Fruit fly (Drosophila melanogaster) whole organism, embryonic: Measurements from ENCODE around the gene brv3.

Source experiments
- Adf1 ChIP-seq: fragments of 200-800 bp; sonication (Bioruptor generic); IDR thresholded peaks from 2 replicates; pipeline ENCODE4 v1.3.6; 2022; ENCODE audit warnings: missing biosample characterization, missing genetic modification characterization
- Atf-2 ChIP-seq: fragments of 200-800 bp; sonication (Bioruptor generic); optimal IDR thresholded peaks from 2 replicates; lab custom pipeline; 2016; ENCODE audit warnings: missing biosample characterization, missing genetic modification characterization
- BEAF-32 ChIP-seq: fragments of 200-800 bp; sonication (Bioruptor generic); optimal IDR thresholded peaks from 3 replicates; lab custom pipeline; 2017; ENCODE audit warnings: missing biosample characterization, missing genetic modification characterization, mild to moderate bottlenecking, moderate library complexity, missing genetic modification reagents
- CG10654 ChIP-seq: fragments of 200-800 bp; sonication (Bioruptor generic); optimal IDR thresholded peaks from 2 replicates; lab custom pipeline; 2016; ENCODE audit warnings: missing biosample characterization, missing genetic modification characterization
- CG11723 ChIP-seq: fragments of 200-800 bp; sonication (Bioruptor generic); optimal IDR thresholded peaks from 2 replicates; lab custom pipeline; 2017; ENCODE audit warnings: missing biosample characterization, mild to moderate bottlenecking, missing genetic modification characterization
- CG13287 ChIP-seq: fragments of 200-800 bp; sonication (Bioruptor generic); IDR thresholded peaks from 2 replicates; pipeline ENCODE4 v1.3.6; 2022; ENCODE audit warnings: missing biosample characterization, missing genetic modification characterization; ENCODE audit not compliant: partially characterized antibody
- CG14710 ChIP-seq: fragments of 200-800 bp; sonication (Bioruptor generic); optimal IDR thresholded peaks from 3 replicates; lab custom pipeline; 2019; ENCODE audit warnings: missing biosample characterization, mild to moderate bottlenecking, missing genetic modification characterization, moderate library complexity
- CG16813 ChIP-seq: fragments of 200-800 bp; sonication (Bioruptor generic); IDR thresholded peaks from 3 replicates; pipeline ENCODE4 v1.3.6; 2022; ENCODE audit warnings: missing biosample characterization, missing genetic modification characterization; ENCODE audit not compliant: partially characterized antibody
- CG17568 ChIP-seq: fragments of 200-800 bp; sonication (Bioruptor generic); optimal IDR thresholded peaks from 2 replicates; lab custom pipeline; 2018; ENCODE audit warnings: missing biosample characterization, mild to moderate bottlenecking, missing genetic modification characterization, moderate library complexity
- CG17802 ChIP-seq: fragments of 200-800 bp; sonication (Bioruptor generic); optimal IDR thresholded peaks from 2 replicates; lab custom pipeline; 2018; ENCODE audit warnings: missing biosample characterization, mild to moderate bottlenecking, missing genetic modification characterization, moderate library complexity
- CG2116 ChIP-seq: fragments of 200-800 bp; sonication (Bioruptor generic); optimal IDR thresholded peaks from 3 replicates; lab custom pipeline; 2018; ENCODE audit warnings: missing biosample characterization, mild to moderate bottlenecking, missing genetic modification characterization
- CG32532 ChIP-seq: fragments of 200-800 bp; sonication (Bioruptor generic); IDR thresholded peaks from 2 replicates; pipeline ENCODE4 v1.3.6; 2022; ENCODE audit warnings: missing biosample characterization, missing genetic modification characterization
- Camta ChIP-seq: fragments of 200-800 bp; sonication (Bioruptor generic); optimal IDR thresholded peaks from 2 replicates; lab custom pipeline; 2016; ENCODE audit warnings: missing biosample characterization, missing genetic modification characterization
- Dref ChIP-seq: fragments of 200-800 bp; sonication (Bioruptor generic); IDR thresholded peaks from 2 replicates; pipeline ENCODE4 v1.3.6; 2022; ENCODE audit warnings: missing biosample characterization, missing genetic modification characterization
- Ets65A ChIP-seq: fragments of 200-800 bp; sonication (Bioruptor generic); peaks from one replicate; lab custom pipeline; 2016; ENCODE audit warnings: missing biosample characterization, missing genetic modification characterization
- Fer1 ChIP-seq: fragments of 200-800 bp; sonication (Bioruptor generic); optimal IDR thresholded peaks from 2 replicates; lab custom pipeline; 2017; ENCODE audit warnings: missing biosample characterization, mild to moderate bottlenecking, missing genetic modification characterization
- HmgZ ChIP-seq: fragments of 200-800 bp; sonication (Bioruptor generic); optimal IDR thresholded peaks from 2 replicates; lab custom pipeline; 2018; ENCODE audit warnings: missing biosample characterization, mild to moderate bottlenecking, missing genetic modification characterization
- Hr51 ChIP-seq, 2 experiments: fragments of 200-800 bp; sonication (Bioruptor generic); optimal IDR thresholded peaks; 2 replicates in 1 of 2; 3 replicates in 1 of 2; lab custom pipeline; 2016 to 2018; ENCODE audit warnings: missing biosample characterization in 2 of 2, missing genetic modification characterization in 2 of 2, mild to moderate bottlenecking in 1 of 2, moderate library complexity in 1 of 2
- Lim3 ChIP-seq: fragments of 200-800 bp; sonication (Bioruptor generic); IDR thresholded peaks from 2 replicates; pipeline ENCODE4 v1.3.6; 2022; ENCODE audit warnings: missing biosample characterization, missing genetic modification characterization
- Mes4 ChIP-seq: fragments of 200-800 bp; sonication (Bioruptor generic); optimal IDR thresholded peaks from 2 replicates; lab custom pipeline; 2016; ENCODE audit warnings: missing biosample characterization, missing genetic modification characterization
- NC2β ChIP-seq: fragments of 200-800 bp; sonication (Bioruptor generic); optimal IDR thresholded peaks from 2 replicates; lab custom pipeline; 2016; ENCODE audit warnings: missing biosample characterization, missing genetic modification characterization
- Ravus ChIP-seq: fragments of 200-800 bp; sonication (Bioruptor generic); IDR thresholded peaks from 2 replicates; pipeline ENCODE4 v1.3.6; 2022; ENCODE audit warnings: missing biosample characterization, missing genetic modification characterization
- Scr ChIP-seq: fragments of 200-800 bp; sonication (Bioruptor generic); IDR thresholded peaks from 2 replicates; pipeline ENCODE4 v1.3.6; 2022; ENCODE audit warnings: missing biosample characterization, missing genetic modification characterization; ENCODE audit not compliant: partially characterized antibody
- Sin3A ChIP-seq: fragments of >200 bp; optimal IDR thresholded peaks from 2 replicates; lab custom pipeline; 2018
- Sry-δ ChIP-seq: fragments of 200-800 bp; sonication (Bioruptor generic); optimal IDR thresholded peaks from 2 replicates; lab custom pipeline; 2016; ENCODE audit warnings: missing biosample characterization, missing genetic modification characterization
- Trl ChIP-seq, 3 experiments: fragments of >200 bp in 2 of 3; fragments of 200-800 bp in 1 of 3; sonication (Bioruptor generic) in 1 of 3; optimal IDR thresholded peaks; 2 replicates in 1 of 3; 3 replicates in 2 of 3; lab custom pipeline; 2016 to 2017; ENCODE audit warnings: missing biosample characterization in 1 of 3, missing genetic modification characterization in 1 of 3
- Xbp1 ChIP-seq: fragments of 200-800 bp; sonication (Bioruptor generic); optimal IDR thresholded peaks from 3 replicates; lab custom pipeline; 2016; ENCODE audit warnings: missing biosample characterization, mild to moderate bottlenecking, missing genetic modification characterization
- amos ChIP-seq: fragments of 200-800 bp; sonication (Bioruptor generic); IDR thresholded peaks from 2 replicates; pipeline ENCODE4 v1.3.6; 2022; ENCODE audit warnings: missing biosample characterization, missing genetic modification characterization; ENCODE audit not compliant: partially characterized antibody
- cad ChIP-seq: fragments of >200 bp; optimal IDR thresholded peaks from 2 replicates; lab custom pipeline; 2017; ENCODE audit warnings: missing biosample characterization, missing genetic modification characterization
- chinmo ChIP-seq: fragments of 200-800 bp; sonication (Bioruptor generic); IDR thresholded peaks from 4 replicates; pipeline ENCODE4 v1.3.6; 2022; ENCODE audit warnings: missing biosample characterization, missing genetic modification characterization; ENCODE audit not compliant: partially characterized antibody
- chn ChIP-seq: fragments of 200-800 bp; sonication (Bioruptor generic); optimal IDR thresholded peaks from 2 replicates; lab custom pipeline; 2016; ENCODE audit warnings: missing biosample characterization, missing genetic modification characterization
- crp ChIP-seq, 2 experiments: fragments of 200-800 bp; sonication (Bioruptor generic); optimal IDR thresholded peaks; 2 replicates in 1 of 2; 3 replicates in 1 of 2; lab custom pipeline; 2017; ENCODE audit warnings: missing biosample characterization in 2 of 2, missing genetic modification characterization in 2 of 2, mild to moderate bottlenecking in 1 of 2, moderate library complexity in 1 of 2
- dan ChIP-seq: fragments of 200-800 bp; sonication (Bioruptor generic); IDR thresholded peaks from 2 replicates; pipeline ENCODE4 v1.3.6; 2022; ENCODE audit warnings: missing biosample characterization, missing genetic modification characterization
- dmrt99B ChIP-seq: fragments of 200-800 bp; sonication (Bioruptor generic); optimal IDR thresholded peaks from 2 replicates; lab custom pipeline; 2018; ENCODE audit warnings: missing biosample characterization, mild to moderate bottlenecking, missing genetic modification characterization, moderate library complexity
- en ChIP-seq: fragments of 200-800 bp; sonication (Bioruptor generic); optimal IDR thresholded peaks from 2 replicates; lab custom pipeline; 2016; ENCODE audit warnings: missing biosample characterization, missing genetic modification characterization
- ewg ChIP-seq: fragments of 200-800 bp; sonication (Bioruptor generic); optimal IDR thresholded peaks from 3 replicates; lab custom pipeline; 2017; ENCODE audit warnings: mild to moderate bottlenecking, missing biosample characterization, missing genetic modification reagents, missing genetic modification characterization
- eyg ChIP-seq: fragments of 200-800 bp; sonication (Bioruptor generic); optimal IDR thresholded peaks from 3 replicates; lab custom pipeline; 2016; ENCODE audit warnings: missing biosample characterization, missing genetic modification characterization
- gsb-n ChIP-seq: fragments of 200-800 bp; sonication (Bioruptor generic); optimal IDR thresholded peaks from 3 replicates; lab custom pipeline; 2018; ENCODE audit warnings: missing biosample characterization, mild to moderate bottlenecking, missing genetic modification characterization
- kay ChIP-seq: fragments of 200-800 bp; sonication (Bioruptor generic); optimal IDR thresholded peaks from 2 replicates; lab custom pipeline; 2016; ENCODE audit warnings: missing biosample characterization, missing genetic modification characterization
- ken ChIP-seq: fragments of 200-800 bp; sonication (Bioruptor generic); IDR thresholded peaks from 3 replicates; pipeline ENCODE4 v1.3.6; 2022; ENCODE audit warnings: missing biosample characterization, missing genetic modification characterization
- knrl ChIP-seq: fragments of 200-800 bp; sonication (Bioruptor generic); IDR thresholded peaks from 3 replicates; pipeline ENCODE4 v1.3.6; 2022; ENCODE audit warnings: missing biosample characterization, missing genetic modification characterization; ENCODE audit not compliant: partially characterized antibody
- mam ChIP-seq: fragments of 200-800 bp; sonication (Bioruptor generic); optimal IDR thresholded peaks from 3 replicates; lab custom pipeline; 2016; ENCODE audit warnings: missing biosample characterization, missing genetic modification characterization
- onecut ChIP-seq: fragments of 200-800 bp; sonication (Bioruptor generic); IDR thresholded peaks from 2 replicates; pipeline ENCODE4 v1.3.6; 2022; ENCODE audit warnings: missing biosample characterization, missing genetic modification characterization
- otp ChIP-seq: fragments of 200-800 bp; sonication (Bioruptor generic); IDR thresholded peaks from 3 replicates; pipeline ENCODE4, ENCODE4 v1.3.6; 2022; ENCODE audit warnings: missing biosample characterization, missing genetic modification characterization
- row ChIP-seq: fragments of 200-800 bp; sonication (Bioruptor generic); IDR thresholded peaks from 3 replicates; pipeline ENCODE4 v1.3.6; 2022; ENCODE audit warnings: missing biosample characterization, missing genetic modification characterization
- sob ChIP-seq: fragments of 200-800 bp; sonication (Bioruptor generic); IDR thresholded peaks from 2 replicates; pipeline ENCODE4 v1.3.6; 2022; ENCODE audit warnings: missing biosample characterization, missing genetic modification characterization
- stc ChIP-seq: fragments of 200-800 bp; sonication (Bioruptor generic); IDR thresholded peaks from 2 replicates; pipeline ENCODE4 v1.3.6; 2022; ENCODE audit warnings: missing biosample characterization, missing genetic modification characterization
- tll ChIP-seq, 2 experiments: fragments of 200-800 bp in 1 of 2; fragments of >200 bp in 1 of 2; sonication (Bioruptor generic) in 1 of 2; optimal IDR thresholded peaks; 2 replicates each; lab custom pipeline; 2017 to 2019; ENCODE audit warnings: missing biosample characterization in 2 of 2, missing genetic modification characterization in 2 of 2, mild to moderate bottlenecking in 1 of 2, moderate library complexity in 1 of 2

The brv3 gene

DNA sequence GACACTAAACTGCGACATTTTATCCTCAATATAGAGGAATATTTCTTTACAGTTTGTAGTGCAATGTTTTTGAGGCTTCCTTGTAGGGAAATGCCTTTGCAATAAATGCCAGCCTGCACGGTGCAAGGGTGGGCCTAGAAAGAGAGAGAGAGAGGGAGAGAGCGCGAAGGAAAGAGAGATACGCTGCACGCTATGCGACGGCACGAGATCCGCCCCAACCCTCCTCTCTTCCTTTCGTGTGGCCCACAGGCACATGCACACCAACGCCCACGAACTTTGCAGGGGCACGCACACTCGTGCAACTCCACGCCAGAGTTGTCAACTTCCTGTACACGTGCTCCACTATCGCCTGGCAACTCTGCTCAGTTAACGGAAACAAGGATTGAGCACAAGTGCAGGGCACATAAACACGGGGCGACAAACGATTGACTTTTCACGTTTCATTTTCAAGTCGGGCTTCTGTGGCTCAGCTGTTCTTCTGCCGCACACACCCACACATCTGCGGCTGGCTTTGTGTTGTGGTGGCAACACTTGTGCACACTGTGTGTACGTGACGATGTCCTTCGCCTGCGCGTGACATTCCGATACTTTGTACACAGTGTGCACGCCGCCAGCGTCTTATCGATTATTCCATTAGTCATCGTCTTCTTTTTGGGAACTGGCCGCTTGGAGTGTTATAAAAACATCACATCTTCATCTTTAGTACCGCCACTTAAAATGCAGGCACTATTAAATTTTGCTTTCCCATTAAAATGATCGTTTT, 11.8 kb upstream of the brv3 start (continued):
- TF ChIP-seq otp (0 out of 3 replicates have a peak, but pooled peaks have one; percentile 10), ewg (GFP tag; lab: Kevin White, UChicago) (peak; percentile 79), onecut (GFP tag; lab: Robert Waterston, UW) (peak; percentile 69), dan (GFP tag; lab: Robert Waterston, UW) (no peak), CG32532 (GFP tag; lab: Robert Waterston, UW) (no peak; the same call in 1 of the 2 replicates), dmrt99B (no peak), knrl (peak; percentile 20; the same call in 1 of the 3 replicates), mam (GFP tag; lab: Kevin White, UChicago) (no peak), BEAF-32 (GFP tag; lab: Kevin White, UChicago) (peak; percentile 61), Trl (optimal IDR thresholded peaks at IDR 0.05; lab: Kevin White, UChicago) (peak; percentile 11 to 47), Trl (GFP tag; optimal IDR thresholded peaks at IDR 0.05; lab: Kevin White, UChicago) (no peak), eyg (GFP tag; lab: Kevin White, UChicago) (no peak), amos (peak; percentile 57), Atf-2 (GFP tag; lab: Kevin White, UChicago) (no peak), ken (no peak), tll (GFP tag; optimal IDR thresholded peaks at IDR 0.05; lab: Kevin White, UChicago) (no peak), Fer1 (GFP tag; lab: Kevin White, UChicago) (peak; percentile 7), CG13287 (GFP tag; lab: Robert Waterston, UW) (peak; percentile 28; the same call in 1 of the 2 replicates), CG10654 (GFP tag; lab: Kevin White, UChicago) (no peak), row (no peak), Adf1 (peak; percentile 9; the same call in 1 of the 2 replicates), NC2β (GFP tag; lab: Kevin White, UChicago) (no peak), stc (GFP tag; lab: Robert Waterston, UW) (no peak), Camta (GFP tag; lab: Kevin White, UChicago) (no peak), crp (GFP tag; optimal IDR thresholded peaks at IDR 0.05; lab: Kevin White, UChicago) (peak in 1 of 2 experiments; percentile 12), Sin3A (no peak), CG17802 (tag; lab: Kevin White, UChicago) (no peak), Lim3 (GFP tag; lab: Robert Waterston, UW) (no peak), CG17568 (GFP tag; lab: Kevin White, UChicago) (no peak), chn (GFP tag; lab: Kevin White, UChicago) (peak; percentile 1), Mes4 (GFP tag; lab: Kevin White, UChicago) (no peak), Ravus (GFP tag; lab: Robert Waterston, UW) (no peak), kay (GFP tag; lab: Kevin White, UChicago) (no peak), CG2116 (peak; percentile 51), Hr51 (GFP tag; optimal IDR thresholded peaks at IDR 0.05; lab: Kevin White, UChicago) (peak in 1 of 2 experiments; percentile 6), Sry-δ (GFP tag; lab: Kevin White, UChicago) (peak; percentile 16), Xbp1 (GFP tag; lab: Kevin White, UChicago) (no peak), Ets65A (peak; percentile 24), CG16813 (GFP tag; lab: Robert Waterston, UW) (peak; percentile 35; the same call in 2 of the 3 replicates), chinmo (GFP tag; lab: Robert Waterston, UW) (0 out of 4 replicates have a peak, but pooled peaks have one; percentile 22), Dref (GFP tag; lab: Robert Waterston, UW) (peak; percentile 44), HmgZ (tag; lab: Kevin White, UChicago) (no peak), Scr (GFP tag; lab: Robert Waterston, UW) (0 out of 2 replicates have a peak, but pooled peaks have one; percentile 31), gsb-n (no peak), en (GFP tag; lab: Kevin White, UChicago) (no peak), cad (no peak), CG11723 (GFP tag; lab: Kevin White, UChicago) (no peak), CG14710 (peak; percentile 20), sob (0 out of 2 replicates have a peak, but pooled peaks have one; percentile 10)
